Worm (Caenorhabditis elegans) whole organism, early embryonic: ENCODE measurements around the gene cutl-19.
A peak's percentile ranks its signal among the peaks of the same experiment; 100 is the strongest.
"Not testable (repeated sequence)": the region's sequence is repeated elsewhere in the genome, so short reads cannot be mapped to it uniquely, and the experiment has no call there.

ENCODE experiments used
- F13C5.2 ChIP-seq: sonication (generic microtip); optimal IDR thresholded peaks from 2 replicates; lab custom pipeline; 2017; ENCODE audit warnings: mild to moderate bottlenecking, missing genetic modification characterization, inconsistent platforms, missing compliant biosample characterization
- aly-1 ChIP-seq: sonication (generic microtip); optimal IDR thresholded peaks from 2 replicates; lab custom pipeline; 2016; ENCODE audit warnings: missing genetic modification characterization, missing compliant biosample characterization
- ama-1 ChIP-seq: fragments of 150-350 bp; optimal IDR thresholded peaks from 2 replicates; lab custom pipeline; 2014
- ceh-36 ChIP-seq: sonication (generic microtip); optimal IDR thresholded peaks from 2 replicates; lab custom pipeline; 2016; ENCODE audit warnings: missing genetic modification characterization, inconsistent platforms, missing compliant biosample characterization
- flt-1 ChIP-seq: fragments of 200-800 bp; sonication (Bioruptor generic); IDR thresholded peaks from 2 replicates; pipeline ENCODE4 v1.3.6; 2022; ENCODE audit warnings: missing genetic modification characterization, missing compliant biosample characterization
- hmbx-1 ChIP-seq: sonication (generic microtip); optimal IDR thresholded peaks from 2 replicates; lab custom pipeline; 2016; ENCODE audit warnings: mild to moderate bottlenecking, missing genetic modification characterization, missing compliant biosample characterization
- hmg-4 ChIP-seq: fragments of 200-800 bp; sonication (Bioruptor generic); optimal IDR thresholded peaks from 2 replicates; lab custom pipeline; 2018; ENCODE audit warnings: mild to moderate bottlenecking, missing genetic modification characterization, missing compliant biosample characterization
- pes-1 ChIP-seq: fragments of 200-800 bp; sonication (Bioruptor generic); IDR thresholded peaks from 2 replicates; pipeline ENCODE4 v1.3.6; 2022; ENCODE audit warnings: missing genetic modification reagents, missing genetic modification characterization, missing compliant biosample characterization
- scrt-1 ChIP-seq: fragments of 200-800 bp; sonication (Bioruptor generic); IDR thresholded peaks from 2 replicates; pipeline ENCODE4 v1.3.6; 2022; ENCODE audit warnings: missing genetic modification characterization, missing compliant biosample characterization
- sea-1 ChIP-seq: fragments of 200-800 bp; sonication (Bioruptor generic); conservative IDR thresholded peaks from 2 replicates; pipeline ENCODE4 v1.3.6; 2022; ENCODE audit warnings: missing genetic modification characterization, missing compliant biosample characterization
- tbx-11 ChIP-seq: fragments of 200-800 bp; sonication (Bioruptor generic); IDR thresholded peaks from 2 replicates; pipeline ENCODE4 v1.3.6; 2022; ENCODE audit warnings: missing genetic modification characterization, missing compliant biosample characterization

DNA sequence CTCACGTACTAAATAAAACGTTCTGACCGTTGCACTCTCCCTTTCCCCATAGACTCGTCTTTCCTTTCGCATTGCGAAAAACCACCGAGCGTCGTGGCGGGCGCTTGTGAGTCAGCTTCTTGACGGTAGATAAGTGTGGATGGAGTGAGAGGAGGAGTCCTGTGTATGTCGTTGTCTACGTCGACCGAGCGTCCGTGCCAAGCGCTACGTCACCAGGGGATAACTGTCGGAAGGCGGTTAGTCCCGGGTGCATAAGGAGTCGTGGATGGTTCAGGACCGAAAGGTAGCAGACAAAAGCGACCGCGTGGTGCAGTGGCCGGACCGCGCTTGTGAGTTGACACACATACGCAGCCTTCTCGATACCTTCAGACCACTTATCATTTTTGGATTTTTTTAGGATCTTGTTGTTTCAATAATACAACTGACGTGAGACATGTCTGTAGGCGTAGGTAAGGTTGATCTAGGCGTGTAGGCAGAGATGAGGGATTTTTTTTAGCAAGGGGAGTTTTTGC lies 6.2 kb downstream of the cutl-19 start:
- not testable (repeated sequence) for TF ChIP-seq ama-1 (lab: Kevin White, UChicago); ceh-36 (tag; lab: Kevin White, UChicago); tbx-11 (GFP tag; lab: Robert Waterston, UW)
- peak; percentile 75 for TF ChIP-seq scrt-1 (GFP tag; lab: Robert Waterston, UW)
- peak; percentile 66 for TF ChIP-seq F13C5.2
- peak; percentile 90 for TF ChIP-seq aly-1 (tag; lab: Kevin White, UChicago)
- TF ChIP-seq flt-1 (GFP tag; lab: Robert Waterston, UW): peak; percentile 80
- TF ChIP-seq sea-1 (GFP tag; lab: Robert Waterston, UW): peak; percentile 76
- TF ChIP-seq hmg-4 (GFP tag; lab: Kevin White, UChicago): peak; percentile 93
- TF ChIP-seq hmbx-1 (tag; lab: Kevin White, UChicago): peak; percentile 16
- TF ChIP-seq pes-1: peak; percentile 84
